Worm (Caenorhabditis elegans): Measurements from ENCODE around the gene pdzd-8.

pdzd-8 gene

DNA sequence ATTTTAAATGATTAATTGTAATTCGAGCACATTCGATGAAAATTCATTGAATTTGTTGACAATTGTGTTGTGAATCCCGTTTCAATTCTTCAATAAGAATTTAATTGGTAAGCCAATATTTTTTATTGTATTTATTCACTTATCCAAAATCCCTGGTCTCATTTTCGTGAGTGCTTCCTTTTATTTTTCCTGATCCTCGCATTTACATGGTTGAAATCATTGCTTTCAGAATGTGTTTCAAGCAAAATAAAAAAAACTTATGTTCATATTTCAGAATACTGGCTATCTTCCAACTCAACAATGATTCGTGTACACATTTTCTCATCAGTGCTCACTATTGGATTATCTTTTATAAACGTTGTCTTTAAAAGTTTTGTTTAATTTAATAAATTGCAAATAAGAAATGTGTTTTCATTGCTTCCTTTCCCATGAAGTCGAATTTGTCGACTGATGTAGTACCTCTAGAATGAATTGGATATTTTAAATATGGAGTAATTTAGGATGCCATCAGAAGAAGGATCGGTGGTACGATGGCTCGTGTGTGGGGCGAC lies 45.3 kb upstream of the pdzd-8 start, which contains the start of the genes D1046.18 and slc-25A26:
Gene D1046.18 (plus strand): TSS at position 301 of the 551 bp plus-strand sequence.
Gene slc-25A26 (plus strand): TSS at position 501 of the 551 bp plus-strand sequence.
- TF ChIP-seq pha-4 (tag; optimal IDR thresholded peaks at IDR 0.05), result no peak
- no peak for TF ChIP-seq elt-1 (tag; optimal IDR thresholded peaks at IDR 0.05; ENCODE audit: borderline replicate concordance, insufficient read depth)
- no peak for TF ChIP-seq snpc-4 (tag; optimal IDR thresholded peaks at IDR 0.05)

DNA sequence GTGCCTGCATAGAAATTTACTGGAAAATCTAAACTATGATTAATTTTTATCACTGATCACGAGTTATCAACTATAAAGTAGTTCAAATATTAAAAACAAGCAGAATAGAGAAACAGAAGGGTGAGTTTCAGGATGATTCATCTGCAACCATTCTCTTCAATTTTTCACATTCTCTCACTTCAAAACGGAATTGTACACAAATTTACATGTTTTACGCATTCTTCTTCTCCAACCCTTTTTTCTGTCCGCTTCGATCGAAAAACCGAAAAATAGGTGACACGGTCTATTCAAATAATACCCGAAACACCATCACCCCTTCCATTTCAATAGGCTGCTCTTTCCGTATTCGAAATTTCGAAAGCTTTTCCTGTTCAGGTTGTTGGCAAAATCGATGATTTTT lies 41.8 kb upstream of the pdzd-8 start, which contains the start of gene D1046.4:
Gene D1046.4 (plus strand): TSS at position 301 of the 400 bp plus-strand sequence.
- TF ChIP-seq nhr-28 (tag; optimal IDR thresholded peaks at IDR 0.05) (no peak), ceh-83 (GFP tag; optimal IDR thresholded peaks at IDR 0.05) (no peak), elt-3 (tag; optimal IDR thresholded peaks at IDR 0.05) (no peak), bed-3 (GFP tag; optimal IDR thresholded peaks at IDR 0.05) (no peak), drap-1 (GFP tag; optimal IDR thresholded peaks at IDR 0.05) (no peak), ztf-11 (tag; optimal IDR thresholded peaks at IDR 0.05) (no peak), nhr-2 (tag; optimal IDR thresholded peaks at IDR 0.05) (no peak), lsy-2 (tag; optimal IDR thresholded peaks at IDR 0.05) (no peak), unc-62 (GFP tag; optimal IDR thresholded peaks at IDR 0.05) (no peak), nhr-12 (tag; optimal IDR thresholded peaks at IDR 0.05) (no peak), nhr-76 (tag; optimal IDR thresholded peaks at IDR 0.05) (no peak)

DNA sequence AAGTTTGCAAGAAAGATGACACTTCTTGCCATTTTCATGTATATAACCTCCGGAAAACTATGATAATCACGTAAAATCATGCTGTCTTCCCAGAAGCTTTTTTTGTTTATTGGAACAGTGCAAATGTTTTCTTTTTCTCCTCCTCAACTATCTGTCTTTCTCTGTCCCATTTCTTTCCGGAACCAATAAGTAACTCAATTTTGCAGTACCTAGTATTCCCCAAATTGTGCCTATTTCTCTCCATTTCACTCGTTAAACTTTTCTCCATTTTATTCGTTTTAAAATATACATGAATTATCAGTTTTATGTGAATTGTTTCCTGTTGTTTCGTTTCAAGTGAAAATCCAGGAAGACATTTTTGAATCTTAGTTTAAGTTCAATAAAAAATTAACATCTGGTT lies 31.9 kb upstream of the pdzd-8 start:
- TF ChIP-seq ces-1 (GFP tag; optimal IDR thresholded peaks at IDR 0.05) (peak; percentile 73), flh-1 (GFP tag; optimal IDR thresholded peaks at IDR 0.05) (no peak), mab-5 (tag; optimal IDR thresholded peaks at IDR 0.05) (no peak)

DNA sequence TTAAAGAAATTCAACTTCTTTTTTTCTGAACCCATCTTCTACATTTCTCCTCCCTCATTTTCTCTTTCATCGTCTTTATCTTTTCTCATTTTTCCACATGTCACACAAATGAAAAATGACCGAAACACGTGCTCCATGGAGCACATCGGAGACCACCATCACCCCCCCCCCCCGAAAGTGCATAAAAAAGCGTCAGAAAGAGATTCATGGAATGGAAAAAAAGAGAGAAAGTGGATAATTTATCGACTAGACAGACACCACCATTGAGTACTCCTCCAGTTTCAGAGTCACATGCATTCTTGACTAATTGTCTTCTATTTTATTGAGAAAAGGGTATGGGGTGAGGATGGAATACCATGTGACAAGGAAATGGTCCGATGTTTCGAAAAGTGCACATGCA lies 28.2 kb upstream of the pdzd-8 start:
- TF ChIP-seq lin-32 (GFP tag; optimal IDR thresholded peaks at IDR 0.05), result no peak
- no peak for TF ChIP-seq M03D4.4 (tag; optimal IDR thresholded peaks at IDR 0.05)
- peak; percentile 50 for TF ChIP-seq unc-120 (tag; optimal IDR thresholded peaks at IDR 0.05; ENCODE audit: poor library complexity, severe bottlenecking)
- no peak for TF ChIP-seq pha-4 (tag; optimal IDR thresholded peaks at IDR 0.05)
- no peak for TF ChIP-seq lsy-2 (tag; optimal IDR thresholded peaks at IDR 0.05)
- TF ChIP-seq bed-3 (GFP tag; optimal IDR thresholded peaks at IDR 0.05), result no peak
- TF ChIP-seq mls-2 (tag; optimal IDR thresholded peaks at IDR 0.05), result no peak
- TF ChIP-seq ceh-83 (GFP tag; optimal IDR thresholded peaks at IDR 0.05), result no peak
- TF ChIP-seq nhr-2 (tag; optimal IDR thresholded peaks at IDR 0.05), result no peak
- TF ChIP-seq hlh-1 (tag; optimal IDR thresholded peaks at IDR 0.05), result no peak
- TF ChIP-seq ztf-11 (tag; optimal IDR thresholded peaks at IDR 0.05), result no peak
- TF ChIP-seq unc-62 (GFP tag; optimal IDR thresholded peaks at IDR 0.05), result peak; percentile 33
- TF ChIP-seq mab-5 (tag; optimal IDR thresholded peaks at IDR 0.05), result peak; percentile 37
- no peak for TF ChIP-seq nhr-237 (tag; optimal IDR thresholded peaks at IDR 0.05)
- no peak for TF ChIP-seq ceh-39 (tag; optimal IDR thresholded peaks at IDR 0.05)
- TF ChIP-seq nhr-12 (tag; optimal IDR thresholded peaks at IDR 0.05), result no peak
- no peak for TF ChIP-seq zip-8 (tag; optimal IDR thresholded peaks at IDR 0.05)
- TF ChIP-seq nhr-76 (tag; optimal IDR thresholded peaks at IDR 0.05), result no peak
- TF ChIP-seq drap-1 (GFP tag; optimal IDR thresholded peaks at IDR 0.05), result no peak
- TF ChIP-seq nhr-28 (tag; optimal IDR thresholded peaks at IDR 0.05), result no peak
- no peak for TF ChIP-seq sem-2 (GFP tag; optimal IDR thresholded peaks at IDR 0.05)

DNA sequence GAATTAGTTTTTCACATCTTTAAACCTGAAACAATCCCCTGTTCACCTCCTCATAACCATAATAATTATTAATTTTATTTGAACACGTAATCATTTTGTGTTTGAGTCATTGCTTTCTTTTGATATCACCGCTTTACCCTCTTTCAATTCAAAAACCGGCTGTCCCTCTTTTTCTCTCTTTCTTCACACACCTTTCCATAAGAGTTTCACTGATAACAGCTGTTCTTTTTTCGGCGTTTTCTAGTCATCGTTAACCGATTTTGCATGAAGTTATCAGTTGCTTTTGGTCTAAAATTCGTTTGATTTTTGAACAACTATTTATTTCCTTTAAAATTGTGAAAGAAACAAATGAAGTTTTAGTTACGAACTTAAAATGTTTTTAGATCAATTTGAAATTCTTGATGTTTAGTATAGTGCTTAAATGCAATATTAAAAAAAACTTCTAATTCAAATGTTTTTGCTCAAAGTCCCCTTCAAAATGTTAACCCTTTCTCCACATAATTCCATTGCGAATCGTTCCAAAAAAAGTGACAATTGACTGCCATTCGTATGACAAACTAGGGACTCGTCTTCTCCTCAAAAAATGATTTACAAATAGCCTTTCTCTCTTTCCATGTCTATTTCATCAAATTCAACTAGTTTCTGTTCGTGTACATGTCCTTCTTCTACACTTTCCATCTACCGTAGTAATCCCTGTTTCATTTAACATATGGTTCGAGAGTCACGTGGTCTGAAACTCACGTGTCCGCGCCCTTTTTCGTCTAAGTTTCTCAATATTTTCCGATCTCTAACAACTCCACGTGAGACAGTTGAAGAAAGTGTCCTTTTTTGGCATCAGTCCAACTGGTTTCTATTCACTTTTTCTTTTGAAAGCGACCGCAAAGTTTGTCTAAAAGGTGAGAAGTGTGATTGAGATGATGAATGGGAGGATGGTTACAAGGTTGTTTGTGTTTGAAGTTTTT lies 26.0 kb upstream of the pdzd-8 start:
- TF ChIP-seq ceh-83 (GFP tag; optimal IDR thresholded peaks at IDR 0.05) (no peak), unc-62 (GFP tag; optimal IDR thresholded peaks at IDR 0.05) (no peak), ceh-43 (GFP tag; optimal IDR thresholded peaks at IDR 0.05) (no peak), sptf-1 (tag; optimal IDR thresholded peaks at IDR 0.05) (no peak), blmp-1 (tag; optimal IDR thresholded peaks at IDR 0.05) (no peak)

All from whole organism, mixed stage, embryonic.